Worm (Caenorhabditis elegans) whole organism, L2 larva: ENCODE measurements around the gene T10G3.8.

ENCODE experiments used
- C34F6.9 ChIP-seq: fragments of 150-350 bp; optimal IDR thresholded peaks from 2 replicates; lab custom pipeline; 2014; ENCODE audit warnings: missing biosample characterization, missing genetic modification characterization
- R02D3.7 ChIP-seq: fragments of 150-350 bp; optimal IDR thresholded peaks from 2 replicates; lab custom pipeline; 2014; ENCODE audit warnings: missing biosample characterization, missing genetic modification characterization
- ZK546.5 ChIP-seq: sonication (generic microtip); optimal IDR thresholded peaks from 2 replicates; lab custom pipeline; 2017; ENCODE audit warnings: missing biosample characterization, missing genetic modification characterization
- alr-1 ChIP-seq: fragments of 150-350 bp; optimal IDR thresholded peaks from 2 replicates; lab custom pipeline; 2014; ENCODE audit warnings: missing biosample characterization, missing genetic modification characterization
- ama-1 ChIP-seq: fragments of 150-350 bp; optimal IDR thresholded peaks from 2 replicates; lab custom pipeline; 2018; ENCODE audit warnings: inconsistent platforms
- blmp-1 ChIP-seq: sonication (generic microtip); optimal IDR thresholded peaks from 2 replicates; lab custom pipeline; 2017; ENCODE audit warnings: missing genetic modification characterization, mild to moderate bottlenecking, missing compliant biosample characterization, antibody characterized with exemption, moderate library complexity; ENCODE audit not compliant: insufficient read depth
- ceh-16 ChIP-seq: fragments of 150-350 bp; optimal IDR thresholded peaks from 2 replicates; lab custom pipeline; 2014; ENCODE audit warnings: missing biosample characterization, missing genetic modification characterization
- crh-2 ChIP-seq: sonication (generic microtip); optimal IDR thresholded peaks from 2 replicates; lab custom pipeline; 2017; ENCODE audit warnings: missing biosample characterization, missing genetic modification characterization
- dmd-4 ChIP-seq: sonication (generic microtip); optimal IDR thresholded peaks from 2 replicates; lab custom pipeline; 2017; ENCODE audit warnings: missing biosample characterization, missing genetic modification characterization
- egl-27 ChIP-seq: sonication (generic microtip); optimal IDR thresholded peaks from 3 replicates; lab custom pipeline; 2017; ENCODE audit warnings: missing biosample characterization, missing genetic modification reagents, missing genetic modification characterization
- elt-1 ChIP-seq: fragments of 150-350 bp; optimal IDR thresholded peaks from 2 replicates; lab custom pipeline; 2014; ENCODE audit warnings: missing biosample characterization, missing genetic modification characterization
- fos-1 ChIP-seq: fragments of 150-350 bp; optimal IDR thresholded peaks from 2 replicates; lab custom pipeline; 2014; ENCODE audit warnings: missing biosample characterization, missing genetic modification characterization
- lin-11 ChIP-seq: fragments of 150-350 bp; sonication (generic microtip); optimal IDR thresholded peaks from 2 replicates; lab custom pipeline; 2014; ENCODE audit warnings: missing biosample characterization, missing genetic modification characterization, inconsistent platforms, mixed read lengths
- lin-13 ChIP-seq: fragments of 150-350 bp; optimal IDR thresholded peaks from 2 replicates; lab custom pipeline; 2014; ENCODE audit warnings: missing biosample characterization, missing genetic modification reagents, missing genetic modification characterization
- lin-39 ChIP-seq: fragments of 150-350 bp; optimal IDR thresholded peaks from 2 replicates; lab custom pipeline; 2014; ENCODE audit warnings: missing biosample characterization, missing genetic modification reagents, missing genetic modification characterization
- lsy-2 ChIP-seq, 2 experiments: fragments of 150-350 bp in 1 of 2; sonication (generic microtip) in 1 of 2; optimal IDR thresholded peaks; 2 replicates each; lab custom pipeline; 2014 to 2017; ENCODE audit warnings: missing biosample characterization in 2 of 2, missing genetic modification characterization in 2 of 2
- mab-5 ChIP-seq: fragments of 150-350 bp; optimal IDR thresholded peaks from 2 replicates; lab custom pipeline; 2014; ENCODE audit warnings: missing biosample characterization, missing genetic modification characterization
- mbf-1 ChIP-seq: sonication (generic microtip); optimal IDR thresholded peaks from 2 replicates; lab custom pipeline; 2017; ENCODE audit warnings: missing biosample characterization, missing genetic modification characterization
- nhr-11 ChIP-seq: fragments of 150-350 bp; optimal IDR thresholded peaks from 2 replicates; lab custom pipeline; 2014; ENCODE audit warnings: missing biosample characterization, missing genetic modification characterization
- nhr-129 ChIP-seq: fragments of 150-350 bp; optimal IDR thresholded peaks from 2 replicates; lab custom pipeline; 2014; ENCODE audit warnings: missing biosample characterization, missing genetic modification characterization
- nhr-23 ChIP-seq: fragments of 150-350 bp; optimal IDR thresholded peaks from 2 replicates; lab custom pipeline; 2014; ENCODE audit warnings: missing biosample characterization, missing genetic modification reagents, missing genetic modification characterization
- nhr-237 ChIP-seq: fragments of 150-350 bp; optimal IDR thresholded peaks from 2 replicates; lab custom pipeline; 2014; ENCODE audit warnings: missing biosample characterization, missing genetic modification characterization
- nhr-25 ChIP-seq: fragments of 150-350 bp; sonication (generic microtip); optimal IDR thresholded peaks from 3 replicates; lab custom pipeline; 2014; ENCODE audit warnings: missing biosample characterization, missing genetic modification characterization
- nhr-6 ChIP-seq: fragments of 150-350 bp; optimal IDR thresholded peaks from 2 replicates; lab custom pipeline; 2014; ENCODE audit warnings: missing biosample characterization, missing genetic modification characterization
- nhr-77 ChIP-seq: fragments of 150-350 bp; optimal IDR thresholded peaks from 2 replicates; lab custom pipeline; 2014; ENCODE audit warnings: missing biosample characterization, missing genetic modification characterization
- peb-1 ChIP-seq: fragments of 150-350 bp; optimal IDR thresholded peaks from 2 replicates; lab custom pipeline; 2014; ENCODE audit warnings: missing biosample characterization, missing genetic modification characterization
- sem-4 ChIP-seq: fragments of 150-350 bp; optimal IDR thresholded peaks from 2 replicates; lab custom pipeline; 2014; ENCODE audit warnings: missing biosample characterization, missing genetic modification reagents, missing genetic modification characterization
- skn-1 ChIP-seq: sonication (generic microtip); optimal IDR thresholded peaks from 2 replicates; lab custom pipeline; 2017; ENCODE audit warnings: missing biosample characterization, missing genetic modification characterization
- sma-3 ChIP-seq: sonication (generic microtip); optimal IDR thresholded peaks from 2 replicates; lab custom pipeline; 2016; ENCODE audit warnings: missing genetic modification reagents, missing genetic modification characterization, missing compliant biosample characterization
- sma-9 ChIP-seq, 2 experiments: fragments of 150-350 bp in 1 of 2; sonication (generic microtip) in 1 of 2; optimal IDR thresholded peaks; 2 replicates each; lab custom pipeline; 2014 to 2016; ENCODE audit warnings: missing genetic modification characterization in 2 of 2, mild to moderate bottlenecking in 1 of 2, missing biosample characterization in 1 of 2, missing compliant biosample characterization in 1 of 2, missing genetic modification reagents in 1 of 2, moderate library complexity in 1 of 2
- snpc-4 ChIP-seq: fragments of 150-350 bp; optimal IDR thresholded peaks from 2 replicates; lab custom pipeline; 2014; ENCODE audit warnings: missing biosample characterization, missing genetic modification characterization
- unc-55 ChIP-seq: fragments of 150-350 bp; sonication (generic microtip); optimal IDR thresholded peaks from 3 replicates; lab custom pipeline; 2014; ENCODE audit warnings: missing biosample characterization, missing genetic modification reagents, missing genetic modification characterization
- unc-62 ChIP-seq: fragments of 150-350 bp; optimal IDR thresholded peaks from 2 replicates; lab custom pipeline; 2014; ENCODE audit warnings: missing biosample characterization, missing genetic modification reagents, missing genetic modification characterization
- zag-1 ChIP-seq: fragments of 150-350 bp; optimal IDR thresholded peaks from 2 replicates; lab custom pipeline; 2014; ENCODE audit warnings: missing biosample characterization, missing genetic modification characterization
- ztf-11 ChIP-seq: sonication (generic microtip); optimal IDR thresholded peaks from 2 replicates; lab custom pipeline; 2017; ENCODE audit warnings: missing biosample characterization, missing genetic modification characterization

T10G3.8 gene

ce11 chrV:13476350-13476749 is at the start of gene T10G3.8:
Gene T10G3.8 (minus strand): TSS chrV:13476450.
- TF ChIP-seq nhr-6 (no peak), alr-1 (tag; lab: Kevin White, UChicago) (no peak), sma-3 (GFP tag; lab: Kevin White, UChicago) (no peak), unc-62 (GFP tag; lab: Kevin White, UChicago) (no peak), elt-1 (tag; lab: Kevin White, UChicago) (no peak), sem-4 (tag; lab: Kevin White, UChicago) (no peak), ZK546.5 (tag; lab: Kevin White, UChicago) (no peak)

- TF ChIP-seq R02D3.7 (tag; lab: Kevin White, UChicago): no peak
- no peak for TF ChIP-seq blmp-1 (tag; lab: Kevin White, UChicago)
- no peak for TF ChIP-seq peb-1 (tag; lab: Kevin White, UChicago)
- no peak for TF ChIP-seq fos-1 (tag; lab: Kevin White, UChicago)
- no peak for TF ChIP-seq egl-27 (tag; lab: Kevin White, UChicago)
- TF ChIP-seq nhr-237 (tag; lab: Kevin White, UChicago): no peak
Observed at ce11 chrV:13523194-13523593, 46.9 kb upstream of the T10G3.8 start, which contains the start of gene R11G10.3. Gene R11G10.3 (plus strand): TSS chrV:13523494.

ce11 chrV:13515115-13515514 is 38.9 kb upstream of the T10G3.8 start, which contains the start of gene semi-1:
Gene semi-1 (minus strand): TSS chrV:13515215.
- TF ChIP-seq lin-39 (tag; lab: Kevin White, UChicago) (no peak), crh-2 (no peak), lsy-2 (tag; optimal IDR thresholded peaks at IDR 0.05; lab: Kevin White, UChicago) (no peak), alr-1 (tag; lab: Kevin White, UChicago) (no peak)

ce11 chrV:13512515-13512914 is 36.3 kb upstream of the T10G3.8 start:
- no peak for TF ChIP-seq R02D3.7 (tag; lab: Kevin White, UChicago)
- TF ChIP-seq dmd-4 (tag; lab: Kevin White, UChicago): no peak
- no peak for TF ChIP-seq snpc-4 (tag; lab: Kevin White, UChicago)
- TF ChIP-seq ceh-16 (tag; lab: Kevin White, UChicago): no peak
- no peak for TF ChIP-seq nhr-129
- TF ChIP-seq skn-1: no peak
- no peak for TF ChIP-seq nhr-25 (tag; lab: Kevin White, UChicago)
- TF ChIP-seq peb-1 (tag; lab: Kevin White, UChicago): no peak
- TF ChIP-seq sma-3 (GFP tag; lab: Kevin White, UChicago): no peak
- TF ChIP-seq unc-55 (GFP tag; lab: Kevin White, UChicago): no peak
- no peak for TF ChIP-seq ZK546.5 (tag; lab: Kevin White, UChicago)
- TF ChIP-seq lsy-2 (tag; optimal IDR thresholded peaks at IDR 0.05; lab: Kevin White, UChicago): no peak
- TF ChIP-seq mab-5 (tag; lab: Kevin White, UChicago): no peak
- TF ChIP-seq nhr-11: no peak
- no peak for TF ChIP-seq lin-11
- TF ChIP-seq sma-9 (GFP tag; optimal IDR thresholded peaks at IDR 0.05; lab: Kevin White, UChicago): no peak
- no peak for TF ChIP-seq sma-9 (tag; optimal IDR thresholded peaks at IDR 0.05; lab: Kevin White, UChicago)
- no peak for TF ChIP-seq lin-39 (tag; lab: Kevin White, UChicago)
- no peak for TF ChIP-seq mbf-1
- no peak for TF ChIP-seq nhr-23 (tag; lab: Kevin White, UChicago)
- no peak for TF ChIP-seq zag-1 (tag; lab: Kevin White, UChicago)

- TF ChIP-seq nhr-23 (tag; lab: Kevin White, UChicago) (no peak), sma-3 (GFP tag; lab: Kevin White, UChicago) (no peak), ceh-16 (tag; lab: Kevin White, UChicago) (no peak)
Observed at ce11 chrV:13511618-13512017, 35.4 kb upstream of the T10G3.8 start, which contains the start of gene avr-15. Gene avr-15 (minus strand): TSS chrV:13511718.

- no peak for TF ChIP-seq nhr-11
- TF ChIP-seq ZK546.5 (tag; lab: Kevin White, UChicago): no peak
- TF ChIP-seq egl-27 (tag; lab: Kevin White, UChicago): no peak
- no peak for TF ChIP-seq sma-9 (GFP tag; optimal IDR thresholded peaks at IDR 0.05; lab: Kevin White, UChicago)
- no peak for TF ChIP-seq sma-9 (tag; optimal IDR thresholded peaks at IDR 0.05; lab: Kevin White, UChicago)
- TF ChIP-seq mab-5 (tag; lab: Kevin White, UChicago): no peak
- no peak for TF ChIP-seq ztf-11 (tag; lab: Kevin White, UChicago)
- TF ChIP-seq lin-13: no peak
- no peak for TF ChIP-seq sem-4 (tag; lab: Kevin White, UChicago)
- no peak for TF ChIP-seq nhr-25 (tag; lab: Kevin White, UChicago)
- TF ChIP-seq nhr-237 (tag; lab: Kevin White, UChicago): no peak
- no peak for TF ChIP-seq nhr-129
- no peak for TF ChIP-seq crh-2
- no peak for TF ChIP-seq nhr-23 (tag; lab: Kevin White, UChicago)
- no peak for TF ChIP-seq nhr-77 (tag; lab: Kevin White, UChicago)
- no peak for TF ChIP-seq ama-1
- TF ChIP-seq sma-3 (GFP tag; lab: Kevin White, UChicago): no peak
- TF ChIP-seq alr-1 (tag; lab: Kevin White, UChicago): no peak
- TF ChIP-seq C34F6.9 (tag; lab: Kevin White, UChicago): no peak
Observed at ce11 chrV:13506321-13506720, 30.1 kb upstream of the T10G3.8 start, which contains the start of gene R11G10.4. Gene R11G10.4 (plus strand): TSS chrV:13506621.
